Fruit fly (Drosophila melanogaster) whole organism, embryonic: ENCODE results near the gene CG43925.

Experiments used
- CG10209 ChIP-seq: fragments of 200-800 bp; sonication (Bioruptor generic); optimal IDR thresholded peaks from 3 replicates; lab custom pipeline; 2017; ENCODE audit warnings: missing biosample characterization, mild to moderate bottlenecking, missing genetic modification characterization, missing genetic modification reagents
- CG10321 ChIP-seq: fragments of 200-800 bp; sonication (Bioruptor generic); IDR thresholded peaks from 2 replicates; pipeline ENCODE4 v1.3.6; 2022; ENCODE audit warnings: missing biosample characterization, missing genetic modification characterization
- CG10462 ChIP-seq: fragments of 200-800 bp; sonication (Bioruptor generic); optimal IDR thresholded peaks from 2 replicates; lab custom pipeline; 2016; ENCODE audit warnings: missing biosample characterization, missing genetic modification characterization
- CG11504 ChIP-seq: fragments of 200-800 bp; sonication (Bioruptor generic); optimal IDR thresholded peaks from 3 replicates; lab custom pipeline; 2019; ENCODE audit warnings: missing biosample characterization, mild to moderate bottlenecking, missing genetic modification characterization, moderate library complexity
- CG12236 ChIP-seq: fragments of 200-800 bp; sonication (Bioruptor generic); optimal IDR thresholded peaks from 2 replicates; lab custom pipeline; 2016; ENCODE audit warnings: missing biosample characterization, missing genetic modification characterization
- CG17328 ChIP-seq: fragments of 200-800 bp; sonication (Bioruptor generic); IDR thresholded peaks from 2 replicates; pipeline ENCODE4 v1.3.6; 2022; ENCODE audit warnings: missing biosample characterization, missing genetic modification characterization
- CG17361 ChIP-seq: fragments of 200-800 bp; sonication (Bioruptor generic); IDR thresholded peaks from 3 replicates; pipeline ENCODE4 v1.3.6; 2022; ENCODE audit warnings: missing biosample characterization, missing genetic modification characterization
- CG17829 ChIP-seq: fragments of 200-800 bp; optimal IDR thresholded peaks from 2 replicates; lab custom pipeline; 2019; ENCODE audit warnings: missing biosample characterization, mild to moderate bottlenecking, missing genetic modification characterization, moderate library complexity
- CG34224 ChIP-seq: fragments of 200-800 bp; sonication (Bioruptor generic); IDR thresholded peaks from 3 replicates; pipeline ENCODE4 v1.3.6; 2022; ENCODE audit warnings: missing biosample characterization, missing genetic modification characterization; ENCODE audit not compliant: partially characterized antibody
- CG3726 ChIP-seq: fragments of 200-800 bp; sonication (Bioruptor generic); IDR thresholded peaks from 3 replicates; pipeline ENCODE4, ENCODE4 v1.3.6; 2022; ENCODE audit warnings: missing biosample characterization, missing genetic modification characterization
- CG4282 ChIP-seq: fragments of 200-800 bp; sonication (Bioruptor generic); optimal IDR thresholded peaks from 2 replicates; lab custom pipeline; 2016; ENCODE audit warnings: missing biosample characterization, missing genetic modification characterization
- CG4854 ChIP-seq: fragments of 200-800 bp; sonication (Bioruptor generic); optimal IDR thresholded peaks from 2 replicates; lab custom pipeline; 2016; ENCODE audit warnings: missing biosample characterization, missing genetic modification characterization, inconsistent platforms
- CG5180 ChIP-seq: fragments of 200-800 bp; sonication (Bioruptor generic); optimal IDR thresholded peaks from 3 replicates; lab custom pipeline; 2017; ENCODE audit warnings: missing biosample characterization, missing genetic modification characterization, mild to moderate bottlenecking, moderate library complexity, missing genetic modification reagents
- CG6175 ChIP-seq: fragments of 200-800 bp; sonication (Bioruptor generic); IDR thresholded peaks from 3 replicates; pipeline ENCODE4 v1.3.6; 2022; ENCODE audit warnings: missing biosample characterization, missing genetic modification characterization
- CG6765 ChIP-seq: fragments of 200-800 bp; sonication (Bioruptor generic); optimal IDR thresholded peaks from 3 replicates; lab custom pipeline; 2017; ENCODE audit warnings: missing biosample characterization, mild to moderate bottlenecking, missing genetic modification characterization
- CG7372 ChIP-seq: fragments of 200-800 bp; sonication (Bioruptor generic); IDR thresholded peaks from 2 replicates; pipeline ENCODE4 v1.3.6; 2022; ENCODE audit warnings: missing biosample characterization, missing genetic modification characterization
- CG7745 ChIP-seq: fragments of 200-800 bp; sonication (Bioruptor generic); optimal IDR thresholded peaks from 2 replicates; lab custom pipeline; 2018; ENCODE audit warnings: missing biosample characterization, mild to moderate bottlenecking, missing genetic modification characterization, moderate library complexity
- CG9609 ChIP-seq: fragments of 200-800 bp; sonication (Bioruptor generic); optimal IDR thresholded peaks from 3 replicates; lab custom pipeline; 2016; ENCODE audit warnings: missing biosample characterization, missing genetic modification characterization
- CG9727 ChIP-seq: fragments of 200-800 bp; sonication (Bioruptor generic); optimal IDR thresholded peaks from 3 replicates; lab custom pipeline; 2017; ENCODE audit warnings: missing biosample characterization, mild to moderate bottlenecking, missing genetic modification characterization
- CG9797 ChIP-seq: fragments of 200-800 bp; sonication (Bioruptor generic); optimal IDR thresholded peaks from 3 replicates; lab custom pipeline; 2018; ENCODE audit warnings: missing biosample characterization, mild to moderate bottlenecking, missing genetic modification characterization
- D19A ChIP-seq: fragments of 200-800 bp; optimal IDR thresholded peaks from 3 replicates; lab custom pipeline; 2019; ENCODE audit warnings: missing biosample characterization, mild to moderate bottlenecking, missing genetic modification characterization, moderate library complexity
- Gsc ChIP-seq: fragments of 200-800 bp; sonication (Bioruptor generic); IDR thresholded peaks from 2 replicates; pipeline ENCODE4 v1.3.6; 2022; ENCODE audit warnings: missing biosample characterization, missing genetic modification characterization
- HHEX ChIP-seq: fragments of 200-800 bp; sonication (Bioruptor generic); optimal IDR thresholded peaks from 3 replicates; lab custom pipeline; 2017; ENCODE audit warnings: missing biosample characterization, mild to moderate bottlenecking, missing genetic modification characterization, missing genetic modification reagents
- HLH3B ChIP-seq: fragments of 200-800 bp; sonication (Bioruptor generic); IDR thresholded peaks from 2 replicates; pipeline ENCODE4 v1.3.6; 2022; ENCODE audit warnings: missing biosample characterization, missing genetic modification characterization
- HmgZ ChIP-seq: fragments of 200-800 bp; sonication (Bioruptor generic); optimal IDR thresholded peaks from 2 replicates; lab custom pipeline; 2018; ENCODE audit warnings: missing biosample characterization, mild to moderate bottlenecking, missing genetic modification characterization
- Hmx ChIP-seq: fragments of 200-800 bp; sonication (Bioruptor generic); optimal IDR thresholded peaks from 2 replicates; lab custom pipeline; 2016; ENCODE audit warnings: missing biosample characterization, missing genetic modification characterization
- Med ChIP-seq: fragments of 200-800 bp; sonication (Bioruptor generic); peaks from one replicate; lab custom pipeline; 2016; ENCODE audit warnings: missing biosample characterization, missing genetic modification characterization, mild to moderate bottlenecking, inconsistent platforms, moderate library complexity
- Nf-YA ChIP-seq: fragments of 200-800 bp; sonication (Bioruptor generic); IDR thresholded peaks from 2 replicates; pipeline ENCODE4 v1.3.6; 2022; ENCODE audit warnings: missing biosample characterization, missing genetic modification characterization
- Pdp1 ChIP-seq, 2 experiments: fragments of 200-800 bp; sonication (Bioruptor generic); optimal IDR thresholded peaks; 3 replicates each; lab custom pipeline; 2016; ENCODE audit warnings: missing biosample characterization in 2 of 2, missing genetic modification characterization in 2 of 2, mild to moderate bottlenecking in 1 of 2, moderate library complexity in 1 of 2
- Six4 ChIP-seq: fragments of 200-800 bp; sonication (Bioruptor generic); optimal IDR thresholded peaks from 2 replicates; lab custom pipeline; 2016; ENCODE audit warnings: missing biosample characterization, missing genetic modification characterization
- chif ChIP-seq, 2 experiments: fragments of 200-800 bp; sonication (Bioruptor generic); optimal IDR thresholded peaks; 3 replicates each; lab custom pipeline; 2016; ENCODE audit warnings: missing biosample characterization in 2 of 2, missing genetic modification characterization in 2 of 2
- fd3F ChIP-seq: fragments of 200-800 bp; sonication (Bioruptor generic); optimal IDR thresholded peaks from 2 replicates; lab custom pipeline; 2018; ENCODE audit warnings: missing biosample characterization, mild to moderate bottlenecking, missing genetic modification characterization, moderate library complexity
- gem ChIP-seq: fragments of 200-800 bp; sonication (Bioruptor generic); optimal IDR thresholded peaks from 2 replicates; lab custom pipeline; 2019; ENCODE audit warnings: missing biosample characterization, mild to moderate bottlenecking, missing genetic modification characterization, moderate library complexity
- hb ChIP-seq: fragments of 200-800 bp; sonication (Bioruptor generic); IDR thresholded peaks from 3 replicates; pipeline ENCODE4 v1.3.6; 2022; ENCODE audit warnings: missing biosample characterization, missing genetic modification characterization; ENCODE audit not compliant: partially characterized antibody
- insv ChIP-seq, 2 experiments: fragments of 200-800 bp; sonication (Bioruptor generic); optimal IDR thresholded peaks; 3 replicates each; lab custom pipeline; 2016 to 2018; ENCODE audit warnings: missing biosample characterization in 2 of 2, missing genetic modification characterization in 2 of 2
- kni ChIP-seq: fragments of 200-800 bp; sonication (Bioruptor generic); optimal IDR thresholded peaks from 3 replicates; lab custom pipeline; 2017; ENCODE audit warnings: mild to moderate bottlenecking, missing biosample characterization, missing genetic modification reagents, missing genetic modification characterization
- lmd ChIP-seq: fragments of 200-800 bp; sonication (Bioruptor generic); IDR thresholded peaks from 2 replicates; pipeline ENCODE4 v1.3.6; 2022; ENCODE audit warnings: missing biosample characterization, missing genetic modification characterization
- nau ChIP-seq: fragments of 200-800 bp; sonication (Bioruptor generic); optimal IDR thresholded peaks from 3 replicates; lab custom pipeline; 2017; ENCODE audit warnings: missing biosample characterization, mild to moderate bottlenecking, missing genetic modification characterization, missing genetic modification reagents
- nom ChIP-seq: fragments of 200-800 bp; sonication (Bioruptor generic); optimal IDR thresholded peaks from 2 replicates; lab custom pipeline; 2017; ENCODE audit warnings: missing biosample characterization, missing genetic modification characterization, mild to moderate bottlenecking, moderate library complexity, missing genetic modification reagents
- peb ChIP-seq: fragments of 200-800 bp; sonication (Bioruptor generic); IDR thresholded peaks from 2 replicates; pipeline ENCODE4 v1.3.6; 2022; ENCODE audit warnings: missing biosample characterization, missing genetic modification characterization
- pum ChIP-seq: fragments of 200-800 bp; sonication (Bioruptor generic); optimal IDR thresholded peaks from 2 replicates; lab custom pipeline; 2016; ENCODE audit warnings: missing biosample characterization, missing genetic modification characterization
- repo ChIP-seq: fragments of 200-800 bp; sonication (Bioruptor generic); optimal IDR thresholded peaks from 2 replicates; lab custom pipeline; 2016; ENCODE audit warnings: missing biosample characterization, missing genetic modification characterization
- sens-2 ChIP-seq: fragments of 200-800 bp; sonication (Bioruptor generic); IDR thresholded peaks from 2 replicates; pipeline ENCODE4 v1.3.6; 2022; ENCODE audit warnings: missing biosample characterization, missing genetic modification characterization
- sob ChIP-seq: fragments of 200-800 bp; sonication (Bioruptor generic); IDR thresholded peaks from 2 replicates; pipeline ENCODE4 v1.3.6; 2022; ENCODE audit warnings: missing biosample characterization, missing genetic modification characterization
- stc ChIP-seq: fragments of 200-800 bp; sonication (Bioruptor generic); IDR thresholded peaks from 2 replicates; pipeline ENCODE4 v1.3.6; 2022; ENCODE audit warnings: missing biosample characterization, missing genetic modification characterization
- tgo ChIP-seq: fragments of 200-800 bp; sonication (Bioruptor generic); IDR thresholded peaks from 3 replicates; pipeline ENCODE4 v1.3.6; 2022; ENCODE audit warnings: missing biosample characterization, missing genetic modification characterization
- trh ChIP-seq: fragments of 200-800 bp; sonication (Bioruptor generic); optimal IDR thresholded peaks from 2 replicates; lab custom pipeline; 2016; ENCODE audit warnings: missing biosample characterization, missing genetic modification characterization
- twi ChIP-seq: fragments of 200-800 bp; optimal IDR thresholded peaks from 2 replicates; lab custom pipeline; 2019; ENCODE audit warnings: missing biosample characterization, mild to moderate bottlenecking, missing genetic modification characterization, moderate library complexity
- yki ChIP-seq: fragments of >200 bp; optimal IDR thresholded peaks from 3 replicates; lab custom pipeline; 2018

Gene CG43925

DNA sequence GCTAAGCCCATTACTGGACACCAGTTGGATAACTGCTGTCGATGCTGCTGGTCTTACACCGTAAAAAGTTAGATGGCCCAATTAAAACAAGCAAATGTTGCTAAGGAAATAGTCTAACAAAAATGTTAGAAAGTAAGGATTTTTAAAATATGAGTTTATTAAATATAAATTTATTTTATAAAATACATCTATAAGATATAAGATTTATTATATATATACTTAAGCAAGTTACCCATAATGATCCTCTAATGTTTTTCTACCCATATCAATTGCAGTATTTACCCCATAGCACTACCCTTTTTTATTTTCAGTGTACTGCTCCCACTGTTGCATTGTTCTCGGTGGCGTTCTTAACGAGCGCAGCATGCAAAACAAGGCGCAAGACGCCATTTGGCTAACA, 30.0 kb upstream of the CG43925 start:
- peak; percentile 14 for TF ChIP-seq nom
- 0 out of 3 replicates have a peak, but pooled peaks have one; percentile 32 for TF ChIP-seq CG3726 (GFP tag; lab: Robert Waterston, UW)
- TF ChIP-seq CG9797 = no peak
- no peak for TF ChIP-seq CG17829 (tag; lab: Kevin White, UChicago)
- no peak for TF ChIP-seq Hmx
- TF ChIP-seq CG17361 (GFP tag; lab: Robert Waterston, UW) = 0 out of 3 replicates have a peak, but pooled peaks have one; percentile 14
- peak; percentile 9 for TF ChIP-seq Med (GFP tag; lab: Kevin White, UChicago)
- no peak for TF ChIP-seq D19A
- TF ChIP-seq kni (GFP tag; lab: Kevin White, UChicago) = no peak
- peak; percentile 12 for TF ChIP-seq CG11504 (tag; lab: Kevin White, UChicago)
- TF ChIP-seq hb (GFP tag; lab: Robert Waterston, UW) = no peak

dm6 chr2L:13154313-13154712, 21.9 kb upstream of the CG43925 start:
- TF ChIP-seq Med (GFP tag; lab: Kevin White, UChicago) (peak; percentile 41), HLH3B (peak; percentile 31; the same call in 1 of the 2 replicates), CG17328 (GFP tag; lab: Robert Waterston, UW) (0 out of 2 replicates have a peak, but pooled peaks have one; percentile 23), CG5180 (GFP tag; lab: Kevin White, UChicago) (peak; percentile 91), trh (GFP tag; lab: Kevin White, UChicago) (no peak), twi (tag; lab: Kevin White, UChicago) (no peak)
- TF ChIP-seq, all 482 proteins: peak for 4

- TF ChIP-seq stc (no peak), fd3F (GFP tag; lab: Kevin White, UChicago) (no peak), sens-2 (GFP tag; lab: Robert Waterston, UW) (no peak), D19A (no peak), pum (GFP tag; lab: Kevin White, UChicago) (no peak), lmd (GFP tag; lab: Robert Waterston, UW) (peak; percentile 22; the same call in 1 of the 2 replicates), Nf-YA (no peak), CG6175 (GFP tag; lab: Robert Waterston, UW) (no peak), CG6765 (GFP tag; lab: Kevin White, UChicago) (no peak), CG10462 (GFP tag; lab: Kevin White, UChicago) (no peak), insv (GFP tag; optimal IDR thresholded peaks at IDR 0.05; lab: Kevin White, UChicago) (no peak), CG9609 (GFP tag; lab: Kevin White, UChicago) (no peak), Pdp1 (GFP tag; optimal IDR thresholded peaks at IDR 0.05; lab: Kevin White, UChicago) (no peak), CG10209 (peak; percentile 3), CG12236 (GFP tag; lab: Kevin White, UChicago) (no peak), CG11504 (tag; lab: Kevin White, UChicago) (peak; percentile 61), CG7372 (GFP tag; lab: Robert Waterston, UW) (no peak), HHEX (no peak), CG4854 (GFP tag; lab: Kevin White, UChicago) (no peak), repo (no peak), peb (GFP tag; lab: Robert Waterston, UW) (no peak), tgo (GFP tag; lab: Robert Waterston, UW) (peak; percentile 53; the same call in 2 of the 3 replicates), chif (GFP tag; optimal IDR thresholded peaks at IDR 0.05; lab: Kevin White, UChicago) (no peak), Six4 (GFP tag; lab: Kevin White, UChicago) (no peak), CG10321 (GFP tag; lab: Robert Waterston, UW) (no peak), CG34224 (GFP tag; lab: Robert Waterston, UW) (no peak), CG7745 (tag; lab: Kevin White, UChicago) (no peak), sob (no peak), CG4282 (GFP tag; lab: Kevin White, UChicago) (no peak), Gsc (no peak), yki (lab: Kevin White, UChicago) (no peak), gem (peak; percentile 61), nau (GFP tag; lab: Kevin White, UChicago) (no peak), HmgZ (tag; lab: Kevin White, UChicago) (no peak), CG9727 (GFP tag; lab: Kevin White, UChicago) (no peak)
Observed at dm6 chr2L:13156349-13156748, 19.9 kb upstream of the CG43925 start.
